Worm (Caenorhabditis elegans) whole organism, L4/young adult: Measurements from ENCODE around the gene F13B12.6.

ENCODE experiments used
- W03F9.2 ChIP-seq: fragments of 150-350 bp; optimal IDR thresholded peaks from 2 replicates; lab custom pipeline; 2014; ENCODE audit warnings: missing biosample characterization, missing genetic modification characterization
- dao-5 ChIP-seq: sonication (generic microtip); optimal IDR thresholded peaks from 2 replicates; lab custom pipeline; 2016; ENCODE audit warnings: missing genotype, missing genetic modification characterization, moderate library complexity, missing compliant biosample characterization
- him-1 ChIP-seq: sonication (generic microtip); optimal IDR thresholded peaks from 2 replicates; lab custom pipeline; 2016; ENCODE audit warnings: missing genotype, missing genetic modification reagents, missing genetic modification characterization, missing compliant biosample characterization

ce11 chrIV:10373772-10374288 lies 43.9 kb downstream of the F13B12.6 start, which contains the start of gene mpz-5:
- no peak for TF ChIP-seq him-1 (tag; lab: Kevin White, UChicago)
- peak; percentile 86 for TF ChIP-seq W03F9.2 (tag; lab: Kevin White, UChicago)
- no peak for TF ChIP-seq dao-5 (tag; lab: Kevin White, UChicago)
